Worm (Caenorhabditis elegans) whole organism, L1 larva: ENCODE data around the gene tba-9.

Source experiments
- C04F5.9 ChIP-seq: sonication (generic microtip); optimal IDR thresholded peaks from 2 replicates; lab custom pipeline; 2016; ENCODE audit warnings: missing genetic modification characterization, missing compliant biosample characterization
- C34B4.2 ChIP-seq: sonication (generic microtip); optimal IDR thresholded peaks from 2 replicates; lab custom pipeline; 2017; ENCODE audit warnings: mild to moderate bottlenecking, missing genetic modification characterization, missing compliant biosample characterization
- Y116A8C.19 ChIP-seq: sonication (generic microtip); optimal IDR thresholded peaks from 2 replicates; lab custom pipeline; 2016; ENCODE audit warnings: missing compliant biosample characterization, missing genetic modification characterization, borderline replicate concordance
- aha-1 ChIP-seq: fragments of 150-350 bp; optimal IDR thresholded peaks from 2 replicates; lab custom pipeline; 2014; ENCODE audit warnings: missing biosample characterization, missing genetic modification characterization
- blmp-1 ChIP-seq: fragments of 150-350 bp; optimal IDR thresholded peaks from 2 replicates; lab custom pipeline; 2014; ENCODE audit warnings: missing biosample characterization, missing genetic modification characterization
- ceh-8 ChIP-seq: fragments of 200-800 bp; sonication (Bioruptor generic); optimal IDR thresholded peaks from 2 replicates; lab custom pipeline; 2018; ENCODE audit warnings: mild to moderate bottlenecking, missing genetic modification characterization, moderate library complexity, missing compliant biosample characterization
- ceh-82 ChIP-seq, 3 experiments: fragments of 150-350 bp in 1 of 3; sonication (generic microtip) in 2 of 3; optimal IDR thresholded peaks; 2 replicates each; lab custom pipeline; 2014 to 2017; ENCODE audit warnings: missing biosample characterization in 3 of 3, missing genetic modification characterization in 3 of 3
- ceh-88 ChIP-seq: fragments of 200-800 bp; sonication (Bioruptor generic); IDR thresholded peaks from 2 replicates; pipeline ENCODE4 v1.3.6; 2022; ENCODE audit warnings: missing genetic modification characterization, missing compliant biosample characterization
- ceh-90 ChIP-seq: sonication (generic microtip); optimal IDR thresholded peaks from 2 replicates; lab custom pipeline; 2016; ENCODE audit warnings: missing genetic modification characterization, missing compliant biosample characterization
- ces-1 ChIP-seq: fragments of 150-350 bp; optimal IDR thresholded peaks from 2 replicates; lab custom pipeline; 2014; ENCODE audit warnings: missing biosample characterization, missing genetic modification reagents, missing genetic modification characterization
- dsc-1 ChIP-seq: sonication (generic microtip); optimal IDR thresholded peaks from 2 replicates; lab custom pipeline; 2016; ENCODE audit warnings: mild to moderate bottlenecking, missing genetic modification characterization, missing compliant biosample characterization
- efl-1 ChIP-seq, 4 experiments: fragments of 150-350 bp; optimal IDR thresholded peaks in 3 of 4; peaks in 1 of 4; 1 replicate in 1 of 4; 2 replicates in 3 of 4; lab custom pipeline; 2014; ENCODE audit warnings: missing biosample characterization in 2 of 4, missing genetic modification characterization in 2 of 4, missing genetic modification reagents in 2 of 4
- fkh-4 ChIP-seq: sonication (generic microtip); optimal IDR thresholded peaks from 2 replicates; lab custom pipeline; 2016; ENCODE audit warnings: missing compliant biosample characterization, missing genetic modification characterization, borderline replicate concordance
- grh-1 ChIP-seq: fragments of 200-800 bp; sonication (Bioruptor generic); IDR thresholded peaks from 2 replicates; pipeline ENCODE4 v1.3.6; 2022; ENCODE audit warnings: missing genetic modification reagents, missing genetic modification characterization, missing compliant biosample characterization
- hlh-17 ChIP-seq: fragments of 200-800 bp; sonication (Bioruptor generic); optimal IDR thresholded peaks from 2 replicates; lab custom pipeline; 2018; ENCODE audit warnings: missing genetic modification characterization, mild to moderate bottlenecking, missing compliant biosample characterization, moderate library complexity, borderline replicate concordance
- lin-14 ChIP-seq: fragments of 200-800 bp; sonication (Bioruptor generic); optimal IDR thresholded peaks from 2 replicates; lab custom pipeline; 2018; ENCODE audit warnings: mild to moderate bottlenecking, missing genetic modification characterization, moderate library complexity, missing compliant biosample characterization
- lin-39 ChIP-seq: fragments of 150-350 bp; optimal IDR thresholded peaks from 2 replicates; lab custom pipeline; 2014; ENCODE audit warnings: missing biosample characterization, missing genetic modification reagents, missing genetic modification characterization
- mdl-1 ChIP-seq, 2 experiments: fragments of 150-350 bp; optimal IDR thresholded peaks; 2 replicates each; lab custom pipeline; 2014 to 2017; ENCODE audit warnings: missing biosample characterization in 2 of 2, missing genetic modification characterization in 2 of 2, inconsistent platforms in 1 of 2
- nhr-28 ChIP-seq: fragments of 150-350 bp; optimal IDR thresholded peaks from 2 replicates; lab custom pipeline; 2014; ENCODE audit warnings: missing biosample characterization, missing genetic modification characterization
- nhr-84 ChIP-seq: sonication (generic microtip); optimal IDR thresholded peaks from 2 replicates; lab custom pipeline; 2017; ENCODE audit warnings: missing biosample characterization, missing genetic modification characterization
- skn-1 ChIP-seq: fragments of 150-350 bp; optimal IDR thresholded peaks from 2 replicates; lab custom pipeline; 2014; ENCODE audit warnings: missing biosample characterization, missing genetic modification characterization
- snpc-4 ChIP-seq: fragments of 150-350 bp; optimal IDR thresholded peaks from 2 replicates; lab custom pipeline; 2014; ENCODE audit warnings: missing biosample characterization, missing genetic modification characterization
- snu-23 ChIP-seq: sonication (generic microtip); optimal IDR thresholded peaks from 2 replicates; lab custom pipeline; 2016; ENCODE audit warnings: missing genetic modification characterization, missing compliant biosample characterization
- sptf-1 ChIP-seq: fragments of 150-350 bp; optimal IDR thresholded peaks from 2 replicates; lab custom pipeline; 2014; ENCODE audit warnings: missing biosample characterization, missing genetic modification characterization
- sup-37 ChIP-seq: fragments of 200-800 bp; sonication (Bioruptor generic); optimal IDR thresholded peaks from 2 replicates; lab custom pipeline; 2018; ENCODE audit warnings: mild to moderate bottlenecking, missing genetic modification characterization, missing compliant biosample characterization
- tbx-2 ChIP-seq: sonication (generic microtip); optimal IDR thresholded peaks from 2 replicates; lab custom pipeline; 2016; ENCODE audit warnings: missing genetic modification characterization, missing compliant biosample characterization
- vab-15 ChIP-seq: sonication (generic microtip); optimal IDR thresholded peaks from 2 replicates; lab custom pipeline; 2017; ENCODE audit warnings: missing genotype, mild to moderate bottlenecking, missing genetic modification characterization, missing compliant biosample characterization
- xbp-1 ChIP-seq: sonication (generic microtip); optimal IDR thresholded peaks from 2 replicates; lab custom pipeline; 2016; ENCODE audit warnings: missing genetic modification characterization, missing compliant biosample characterization
- ztf-11 ChIP-seq, 2 experiments: sonication (generic microtip); optimal IDR thresholded peaks; 2 replicates each; lab custom pipeline; 2016 to 2017; ENCODE audit warnings: missing genetic modification characterization in 2 of 2, missing biosample characterization in 1 of 2, missing compliant biosample characterization in 1 of 2
- ztf-4 ChIP-seq: fragments of 150-350 bp; optimal IDR thresholded peaks from 2 replicates; lab custom pipeline; 2014; ENCODE audit warnings: missing biosample characterization, missing genetic modification characterization

tba-9 gene

ce11 chrX:3300582-3300981 is 48.0 kb downstream of the tba-9 start:
- TF ChIP-seq ceh-82 (tag; optimal IDR thresholded peaks at IDR 0.05; lab: Kevin White, UChicago), result no peak
- no peak for TF ChIP-seq grh-1 (GFP tag; lab: Robert Waterston, UW)
- TF ChIP-seq xbp-1 (tag; lab: Kevin White, UChicago), result no peak
- TF ChIP-seq ztf-4 (tag; lab: Kevin White, UChicago), result no peak
- no peak for TF ChIP-seq lin-14 (GFP tag; lab: Kevin White, UChicago)
- no peak for TF ChIP-seq sup-37 (GFP tag; lab: Kevin White, UChicago)
- no peak for TF ChIP-seq sptf-1 (tag; lab: Kevin White, UChicago)
- TF ChIP-seq ceh-8, result no peak

- TF ChIP-seq nhr-84 (tag; lab: Kevin White, UChicago) (no peak), hlh-17 (no peak), fkh-4 (no peak), ceh-82 (tag; optimal IDR thresholded peaks at IDR 0.05; lab: Kevin White, UChicago) (no peak), Y116A8C.19 (tag; lab: Kevin White, UChicago) (no peak), sptf-1 (tag; lab: Kevin White, UChicago) (no peak), tbx-2 (tag; lab: Kevin White, UChicago) (no peak), ztf-11 (tag; optimal IDR thresholded peaks at IDR 0.05; lab: Kevin White, UChicago) (no peak), dsc-1 (tag; lab: Kevin White, UChicago) (no peak), lin-14 (GFP tag; lab: Kevin White, UChicago) (no peak), skn-1 (no peak), efl-1 (optimal IDR thresholded peaks at IDR 0.05; lab: Kevin White, UChicago) (no peak), efl-1 (GFP tag; optimal IDR thresholded peaks at IDR 0.05 in 1 of 2; lab: Kevin White, UChicago) (no peak), blmp-1 (tag; lab: Kevin White, UChicago) (no peak), snu-23 (no peak), C34B4.2 (no peak), ceh-88 (GFP tag; lab: Robert Waterston, UW) (no peak), vab-15 (tag; lab: Kevin White, UChicago) (no peak), snpc-4 (no peak)
Observed at ce11 chrX:3301770-3302169, 49.2 kb downstream of the tba-9 start, which contains the start of gene F11D5.5. F11D5.5 (plus strand) TSS chrX:3302070.

- TF ChIP-seq ceh-90 (tag; lab: Kevin White, UChicago) (no peak), C04F5.9 (tag; lab: Kevin White, UChicago) (no peak), nhr-28 (tag; lab: Kevin White, UChicago) (no peak), ceh-88 (GFP tag; lab: Robert Waterston, UW) (no peak), ces-1 (GFP tag; lab: Kevin White, UChicago) (no peak), lin-39 (tag; lab: Kevin White, UChicago) (no peak), mdl-1 (tag; optimal IDR thresholded peaks at IDR 0.05; lab: Kevin White, UChicago) (no peak), xbp-1 (tag; lab: Kevin White, UChicago) (no peak), aha-1 (tag; lab: Kevin White, UChicago) (no peak)
- TF ChIP-seq, all 84 proteins: peak for 0
Observed at ce11 chrX:3304068-3304467, 51.5 kb downstream of the tba-9 start, which contains the start of gene F11D5.7. F11D5.7 (plus strand) TSS chrX:3304368.
